Worm (Caenorhabditis elegans): ENCODE results near the gene T24H7.2.

DNA sequence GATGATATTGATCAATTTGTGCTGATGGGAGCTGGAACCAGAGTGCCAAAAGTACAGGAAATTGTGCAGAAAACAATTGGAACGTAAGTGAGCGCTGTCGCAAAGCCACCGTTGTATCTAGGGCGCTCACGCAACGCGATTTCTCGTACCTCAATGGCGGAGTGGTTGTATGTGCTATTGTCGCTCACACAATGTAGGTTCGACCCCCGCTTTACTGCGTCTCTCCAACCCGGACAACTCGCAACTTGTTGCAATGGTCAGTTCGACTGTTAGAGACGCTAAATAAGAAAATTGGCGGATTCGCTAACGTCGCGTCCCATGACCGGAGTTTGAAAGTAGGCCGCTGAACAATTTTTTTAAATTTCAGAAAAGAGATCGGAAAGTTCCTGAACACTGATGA lies 1.4 kb downstream of the T24H7.2 start:
- TF ChIP-seq ztf-29 (GFP tag; IDR thresholded peaks at IDR 0.05) (peak; percentile 66), cog-1 (tag; optimal IDR thresholded peaks at IDR 0.05) (peak; percentile 43), ztf-23 (GFP tag; IDR thresholded peaks at IDR 0.05) (peak; percentile 90)
